Fruit fly (Drosophila melanogaster): ENCODE measurements around the gene CG12091.

Gene CG12091

dm6 chr3L:1536487-1537337 is at the start of gene CG12091, which contains the start of gene pns:
CG12091 (minus strand) TSS chr3L:1536835.
pns (plus strand) TSS chr3L:1537137.
- TF ChIP-seq CG12768 (GFP tag; optimal IDR thresholded peaks at IDR 0.05) (peak; percentile 24), Clk (GFP tag; optimal IDR thresholded peaks at IDR 0.05) (peak; percentile 46), CG7101 (tag; optimal IDR thresholded peaks at IDR 0.05) (peak; percentile 41), Crg-1 (GFP tag; optimal IDR thresholded peaks at IDR 0.05) (peak; percentile 59), ovo (GFP tag; optimal IDR thresholded peaks at IDR 0.05) (peak; percentile 67), toe (GFP tag; optimal IDR thresholded peaks at IDR 0.05) (peak; percentile 80), bab1 (GFP tag; optimal IDR thresholded peaks at IDR 0.05) (peak; percentile 63), pad (GFP tag; optimal IDR thresholded peaks at IDR 0.05) (peak; percentile 72), CG1620 (GFP tag; optimal IDR thresholded peaks at IDR 0.05) (peak; percentile 50), Hr96 (GFP tag; optimal IDR thresholded peaks at IDR 0.05) (peak; percentile 57), CG5204 (GFP tag; optimal IDR thresholded peaks at IDR 0.05) (no peak), cnc (optimal IDR thresholded peaks at IDR 0.05) (no peak), CG14711 (tag; optimal IDR thresholded peaks at IDR 0.05) (peak; percentile 45), Mnt (GFP tag; optimal IDR thresholded peaks at IDR 0.05) (peak; percentile 60), cic (GFP tag; optimal IDR thresholded peaks at IDR 0.05) (peak; percentile 40), CG11617 (GFP tag; optimal IDR thresholded peaks at IDR 0.05) (peak; percentile 50), kay (GFP tag; ENCODE audit: borderline replicate concordance) (no peak), CG33017 (tag; optimal IDR thresholded peaks at IDR 0.05) (no peak), tj (GFP tag; optimal IDR thresholded peaks at IDR 0.05) (peak; percentile 28), CG7045 (GFP tag; optimal IDR thresholded peaks at IDR 0.05) (peak; percentile 59)

- TF ChIP-seq bab1 (GFP tag; optimal IDR thresholded peaks at IDR 0.05) (peak; percentile 93), CG5204 (GFP tag; optimal IDR thresholded peaks at IDR 0.05) (no peak), Clk (GFP tag; optimal IDR thresholded peaks at IDR 0.05) (no peak), Hr96 (GFP tag; optimal IDR thresholded peaks at IDR 0.05) (peak; percentile 48), cnc (optimal IDR thresholded peaks at IDR 0.05) (no peak), CG11617 (GFP tag; optimal IDR thresholded peaks at IDR 0.05) (no peak), CG7101 (tag; optimal IDR thresholded peaks at IDR 0.05) (peak; percentile 11), kay (GFP tag; ENCODE audit: borderline replicate concordance) (no peak), CG7045 (GFP tag; optimal IDR thresholded peaks at IDR 0.05) (no peak), CG1620 (GFP tag; optimal IDR thresholded peaks at IDR 0.05) (no peak), CG12768 (GFP tag; optimal IDR thresholded peaks at IDR 0.05) (no peak), tj (GFP tag; optimal IDR thresholded peaks at IDR 0.05) (peak; percentile 74), Mnt (GFP tag; optimal IDR thresholded peaks at IDR 0.05) (no peak), ovo (GFP tag; optimal IDR thresholded peaks at IDR 0.05) (no peak), pad (GFP tag; optimal IDR thresholded peaks at IDR 0.05) (peak; percentile 36), cic (GFP tag; optimal IDR thresholded peaks at IDR 0.05) (no peak), CG33017 (tag; optimal IDR thresholded peaks at IDR 0.05) (no peak), Crg-1 (GFP tag; optimal IDR thresholded peaks at IDR 0.05) (no peak), toe (GFP tag; optimal IDR thresholded peaks at IDR 0.05) (no peak), CG14711 (tag; optimal IDR thresholded peaks at IDR 0.05) (peak; percentile 64)
These were observed 48.1 kb upstream of the CG12091 start for dm6 chr3L:1584781-1585180.

DNA sequence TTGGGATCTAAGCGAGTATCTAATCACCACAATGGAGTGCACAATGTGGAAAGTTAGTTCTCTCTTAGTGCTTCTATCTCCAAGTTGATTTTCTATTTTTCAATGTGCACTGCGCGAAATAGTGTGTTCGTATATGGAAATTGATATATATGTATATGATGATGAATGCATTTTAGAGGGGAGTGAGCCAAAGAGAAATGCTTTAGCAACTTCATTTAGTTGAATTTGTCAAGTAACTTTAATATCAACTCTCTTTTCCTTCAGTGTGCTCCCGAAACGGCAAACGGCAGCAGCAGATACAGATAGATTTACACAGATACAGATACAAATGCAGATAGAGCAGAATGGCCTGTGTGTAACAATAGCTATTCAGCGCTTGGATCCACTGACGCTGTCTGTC is 47.4 kb upstream of the CG12091 start:
- TF ChIP-seq CG1620 (GFP tag; optimal IDR thresholded peaks at IDR 0.05) (peak; percentile 17), CG11617 (GFP tag; optimal IDR thresholded peaks at IDR 0.05) (peak; percentile 58), cic (GFP tag; optimal IDR thresholded peaks at IDR 0.05) (no peak), kay (GFP tag; ENCODE audit: borderline replicate concordance) (no peak), Crg-1 (GFP tag; optimal IDR thresholded peaks at IDR 0.05) (no peak), CG33017 (tag; optimal IDR thresholded peaks at IDR 0.05) (peak; percentile 35), CG5204 (GFP tag; optimal IDR thresholded peaks at IDR 0.05) (no peak), Mnt (GFP tag; optimal IDR thresholded peaks at IDR 0.05) (no peak), CG12768 (GFP tag; optimal IDR thresholded peaks at IDR 0.05) (no peak), CG7101 (tag; optimal IDR thresholded peaks at IDR 0.05) (peak; percentile 27), tj (GFP tag; optimal IDR thresholded peaks at IDR 0.05) (peak; percentile 23)

DNA sequence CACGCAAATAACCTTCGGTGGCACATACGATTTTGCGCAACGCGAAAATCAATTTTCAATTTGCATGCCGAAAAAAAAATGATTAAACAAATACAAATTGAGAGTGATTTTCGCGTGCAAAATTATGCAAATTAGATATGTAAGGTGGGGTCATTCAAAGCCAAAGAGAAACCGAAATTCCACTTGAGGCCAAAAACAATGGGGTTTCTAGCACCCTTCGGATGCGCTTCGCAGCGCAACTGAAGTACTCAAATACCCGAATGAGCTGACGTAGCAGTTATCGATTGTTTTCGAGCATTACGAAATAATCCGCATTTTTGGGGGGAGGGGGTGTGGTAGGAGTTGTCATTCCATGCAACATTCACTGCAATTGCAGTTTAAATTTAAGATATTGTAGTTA is 44.2 kb upstream of the CG12091 start:
- TF ChIP-seq CG7101 (tag; optimal IDR thresholded peaks at IDR 0.05) (no peak), bab1 (GFP tag; optimal IDR thresholded peaks at IDR 0.05) (no peak), CG7045 (GFP tag; optimal IDR thresholded peaks at IDR 0.05) (no peak), CG5204 (GFP tag; optimal IDR thresholded peaks at IDR 0.05) (no peak), tj (GFP tag; optimal IDR thresholded peaks at IDR 0.05) (peak; percentile 63)

DNA sequence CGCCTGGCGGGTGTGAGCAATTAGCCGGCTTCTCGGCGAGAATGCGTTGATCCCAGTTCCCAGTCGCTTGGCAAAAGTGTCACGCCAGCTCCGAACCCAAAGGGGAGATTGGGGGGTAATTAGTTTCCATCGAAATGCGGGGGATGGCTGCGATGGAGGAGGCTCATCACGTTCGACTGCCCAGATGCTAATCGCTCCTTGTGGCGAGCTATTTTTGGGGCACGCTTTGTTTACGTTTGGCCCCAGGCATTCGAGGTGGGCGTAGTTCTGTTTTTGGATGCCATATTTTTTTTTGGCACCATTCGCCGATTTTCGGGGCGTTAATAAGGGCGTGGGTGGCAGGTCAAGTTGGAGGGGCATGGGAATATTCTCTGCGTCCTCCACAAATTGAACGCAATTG is 43.6 kb upstream of the CG12091 start:
- TF ChIP-seq cic (GFP tag; optimal IDR thresholded peaks at IDR 0.05) (no peak), kay (GFP tag; ENCODE audit: borderline replicate concordance) (peak; percentile 25)

DNA sequence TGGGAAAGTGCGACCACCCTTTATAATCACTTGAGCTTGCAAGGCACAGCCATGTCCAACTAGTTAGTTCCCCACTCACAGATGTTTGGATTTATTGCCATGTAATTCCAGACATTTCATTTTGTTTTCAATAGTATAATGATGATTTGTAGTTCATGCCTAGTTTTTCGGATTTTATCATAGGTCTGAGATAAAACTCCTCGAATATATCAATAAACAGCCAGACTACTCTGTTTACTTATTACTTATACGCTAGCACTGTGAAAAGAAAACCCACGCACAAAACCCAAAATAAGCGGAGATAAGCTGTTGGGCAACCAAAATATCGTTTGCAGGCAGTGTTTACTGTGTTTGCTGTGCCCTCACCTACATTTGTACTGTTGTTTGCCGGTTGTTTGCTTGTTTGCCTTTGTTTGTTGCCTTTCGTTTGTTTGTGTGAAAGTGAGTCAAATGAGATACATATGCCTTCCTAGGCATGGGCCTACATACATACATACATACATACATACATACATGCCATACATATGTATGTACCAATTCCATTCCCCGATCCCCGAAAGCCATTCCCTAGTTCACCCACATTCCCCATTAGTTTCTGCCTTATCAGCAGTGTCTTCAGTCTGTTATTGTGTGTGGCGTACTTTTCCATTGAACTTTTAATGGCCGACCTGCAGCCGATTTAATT is 42.7 kb upstream of the CG12091 start:
- TF ChIP-seq tj (GFP tag; optimal IDR thresholded peaks at IDR 0.05): peak; percentile 87
- peak; percentile 24 for TF ChIP-seq CG12768 (GFP tag; optimal IDR thresholded peaks at IDR 0.05)
- TF ChIP-seq CG7101 (tag; optimal IDR thresholded peaks at IDR 0.05): peak; percentile 39
- no peak for TF ChIP-seq CG11617 (GFP tag; optimal IDR thresholded peaks at IDR 0.05)
- TF ChIP-seq CG7045 (GFP tag; optimal IDR thresholded peaks at IDR 0.05): no peak
- no peak for TF ChIP-seq Crg-1 (GFP tag; optimal IDR thresholded peaks at IDR 0.05)
- TF ChIP-seq kay (GFP tag; ENCODE audit: borderline replicate concordance): peak; percentile 72
- TF ChIP-seq ovo (GFP tag; optimal IDR thresholded peaks at IDR 0.05): no peak
- peak; percentile 46 for TF ChIP-seq CG14711 (tag; optimal IDR thresholded peaks at IDR 0.05)
- TF ChIP-seq Clk (GFP tag; optimal IDR thresholded peaks at IDR 0.05): no peak

Measured in whole organism, adult.